Worm (Caenorhabditis elegans) whole organism, L3 larva: ENCODE measurements around the gene T04A11.1.
"Not testable (repeated sequence)": the region's sequence is repeated elsewhere in the genome, so short reads cannot be mapped to it uniquely, and the experiment has no call there.

Experiments used
- lin-15B ChIP-seq: fragments of 150-350 bp; optimal IDR thresholded peaks from 2 replicates; lab custom pipeline; 2014; ENCODE audit warnings: missing biosample characterization, missing genetic modification characterization
- mdl-1 ChIP-seq: fragments of 150-350 bp; optimal IDR thresholded peaks from 2 replicates; lab custom pipeline; 2014; ENCODE audit warnings: missing biosample characterization, missing genetic modification characterization
- nhr-12 ChIP-seq: fragments of 150-350 bp; optimal IDR thresholded peaks from 2 replicates; lab custom pipeline; 2014; ENCODE audit warnings: missing biosample characterization, missing genetic modification characterization
- nhr-28 ChIP-seq: fragments of 150-350 bp; optimal IDR thresholded peaks from 2 replicates; lab custom pipeline; 2014; ENCODE audit warnings: missing biosample characterization, missing genetic modification characterization
- pha-4 ChIP-seq: fragments of 150-350 bp; optimal IDR thresholded peaks from 2 replicates; lab custom pipeline; 2014; ENCODE audit warnings: missing biosample characterization, missing genetic modification reagents, missing genetic modification characterization
- snpc-4 ChIP-seq: fragments of 150-350 bp; optimal IDR thresholded peaks from 2 replicates; lab custom pipeline; 2014; ENCODE audit warnings: missing biosample characterization, missing genetic modification characterization

DNA sequence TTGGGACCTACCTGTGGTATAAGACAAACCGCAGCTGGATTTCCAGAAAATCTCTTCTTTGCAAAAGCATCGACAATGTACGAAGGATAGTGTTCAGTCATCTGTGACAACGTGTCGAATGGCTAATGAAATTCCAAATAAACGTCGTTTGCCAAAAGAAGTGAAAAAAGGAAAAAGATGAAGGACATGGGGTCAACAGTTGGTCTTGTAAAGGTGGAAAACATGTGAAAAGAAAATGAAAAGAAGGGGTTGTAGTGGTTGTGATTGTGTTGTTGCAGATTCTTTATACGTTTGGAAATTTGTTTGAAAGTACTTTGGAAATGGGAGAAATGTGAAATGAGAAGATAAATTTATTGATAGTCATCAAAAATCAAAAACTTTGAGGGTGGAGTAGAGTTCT lies 7.6 kb upstream of the T04A11.1 start, which contains the start of gene T04A11.4:
- TF ChIP-seq nhr-28 (tag; lab: Kevin White, UChicago); snpc-4; mdl-1 (tag; lab: Kevin White, UChicago); lin-15B (tag; lab: Kevin White, UChicago); nhr-12 (tag; lab: Kevin White, UChicago); pha-4 (tag; lab: Kevin White, UChicago): not testable (repeated sequence)
